Worm (Caenorhabditis elegans) whole organism, early embryonic: ENCODE measurements around the gene C06A1.3.

Source experiments
- B0310.2 ChIP-seq: sonication (generic microtip); optimal IDR thresholded peaks from 2 replicates; lab custom pipeline; 2016; ENCODE audit warnings: mild to moderate bottlenecking, missing genetic modification characterization, missing compliant biosample characterization
- ama-1 ChIP-seq: fragments of 150-350 bp; optimal IDR thresholded peaks from 2 replicates; lab custom pipeline; 2014
- flt-1 ChIP-seq: fragments of 200-800 bp; sonication (Bioruptor generic); IDR thresholded peaks from 2 replicates; pipeline ENCODE4 v1.3.6; 2022; ENCODE audit warnings: missing genetic modification characterization, missing compliant biosample characterization
- hmg-4 ChIP-seq: fragments of 200-800 bp; sonication (Bioruptor generic); optimal IDR thresholded peaks from 2 replicates; lab custom pipeline; 2018; ENCODE audit warnings: mild to moderate bottlenecking, missing genetic modification characterization, missing compliant biosample characterization
- hnd-1 ChIP-seq: sonication (generic microtip); optimal IDR thresholded peaks from 2 replicates; lab custom pipeline; 2016; ENCODE audit warnings: missing genetic modification characterization, missing compliant biosample characterization
- pes-1 ChIP-seq: fragments of 200-800 bp; sonication (Bioruptor generic); IDR thresholded peaks from 2 replicates; pipeline ENCODE4 v1.3.6; 2022; ENCODE audit warnings: missing genetic modification reagents, missing genetic modification characterization, missing compliant biosample characterization
- scrt-1 ChIP-seq: fragments of 200-800 bp; sonication (Bioruptor generic); IDR thresholded peaks from 2 replicates; pipeline ENCODE4 v1.3.6; 2022; ENCODE audit warnings: missing genetic modification characterization, missing compliant biosample characterization
- tbx-11 ChIP-seq: fragments of 200-800 bp; sonication (Bioruptor generic); IDR thresholded peaks from 2 replicates; pipeline ENCODE4 v1.3.6; 2022; ENCODE audit warnings: missing genetic modification characterization, missing compliant biosample characterization

DNA sequence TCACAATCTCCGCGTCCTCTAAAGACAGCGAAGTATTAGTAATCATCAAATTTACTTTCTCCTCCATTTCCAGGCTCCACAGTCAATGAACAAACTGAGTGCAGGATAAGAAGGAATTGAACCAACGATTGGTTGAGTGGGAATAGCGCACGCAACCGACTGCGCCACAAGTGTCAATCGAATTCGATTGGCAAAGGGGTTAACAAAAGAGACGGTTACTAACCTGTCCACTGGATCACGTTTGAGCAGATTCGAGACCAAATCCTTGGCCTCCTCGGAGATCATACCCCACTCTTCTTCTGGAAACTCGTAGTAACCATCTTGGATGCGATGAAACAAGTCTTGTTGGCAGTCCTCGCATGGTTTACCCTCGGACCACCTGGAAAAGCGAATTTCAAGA lies 26.9 kb upstream of the C06A1.3 start:
- no peak for TF ChIP-seq scrt-1 (GFP tag; lab: Robert Waterston, UW)
- no peak for TF ChIP-seq ama-1
- peak; percentile 73 for TF ChIP-seq pes-1 (GFP tag; lab: Robert Waterston, UW)
- no peak for TF ChIP-seq B0310.2 (tag; lab: Kevin White, UChicago)
- no peak for TF ChIP-seq hnd-1
- 0 out of 2 replicates have a peak, but pooled peaks have one; percentile 36 for TF ChIP-seq flt-1 (GFP tag; lab: Robert Waterston, UW)
- TF ChIP-seq tbx-11, result no peak
- no peak for TF ChIP-seq hmg-4
